Worm (Caenorhabditis elegans) whole organism, L4 larva: ENCODE data around the gene bet-2.
A peak's percentile ranks its signal among the peaks of the same experiment; 100 is the strongest.

ENCODE experiments used
- F26F4.8 ChIP-seq: fragments of 200-800 bp; sonication (Bioruptor generic); conservative IDR thresholded peaks from 2 replicates; pipeline ENCODE4 v1.3.6; 2022; ENCODE audit warnings: missing genetic modification characterization, missing compliant biosample characterization
- F44E2.7 ChIP-seq: fragments of 200-800 bp; sonication (Bioruptor generic); IDR thresholded peaks from 2 replicates; pipeline ENCODE4 v2.1.2; 2022; ENCODE audit warnings: missing genetic modification characterization, missing compliant biosample characterization
- F49E8.2 ChIP-seq: sonication (generic microtip); optimal IDR thresholded peaks from 2 replicates; lab custom pipeline; 2016; ENCODE audit warnings: missing compliant biosample characterization, mild to moderate bottlenecking, missing genetic modification characterization, borderline replicate concordance
- Y75B8A.6 ChIP-seq: fragments of 200-800 bp; sonication (Bioruptor generic); IDR thresholded peaks from 2 replicates; pipeline ENCODE4 v1.3.6; 2022; ENCODE audit warnings: missing genetic modification reagents, missing genetic modification characterization, missing compliant biosample characterization
- ZK337.2 ChIP-seq: fragments of 200-800 bp; sonication (Bioruptor generic); IDR thresholded peaks from 2 replicates; pipeline ENCODE4 v1.3.6; 2022; ENCODE audit warnings: missing genetic modification reagents, missing genetic modification characterization, missing compliant biosample characterization
- aha-1 ChIP-seq: fragments of 150-350 bp; peaks from one replicate; lab custom pipeline; 2014; ENCODE audit warnings: missing biosample characterization, missing genetic modification characterization
- ceh-44 ChIP-seq: fragments of 200-800 bp; sonication (Bioruptor generic); IDR thresholded peaks from 2 replicates; pipeline ENCODE4 v1.3.6; 2022; ENCODE audit warnings: missing genetic modification reagents, missing genetic modification characterization, missing compliant biosample characterization
- ces-1 ChIP-seq: fragments of 150-350 bp; sonication (generic microtip); optimal IDR thresholded peaks from 4 replicates; lab custom pipeline; 2014; ENCODE audit warnings: missing biosample characterization, missing genetic modification reagents, missing genetic modification characterization
- daf-16 ChIP-seq, 3 experiments: sonication (generic microtip); optimal IDR thresholded peaks; 2 replicates each; lab custom pipeline; 2016 to 2017; ENCODE audit warnings: missing genetic modification characterization in 3 of 3, missing genetic modification reagents in 3 of 3, mild to moderate bottlenecking in 2 of 3, missing compliant biosample characterization in 2 of 3, missing biosample characterization in 1 of 3, moderate library complexity in 1 of 3
- daf-8 ChIP-seq: fragments of 200-800 bp; sonication (Bioruptor generic); IDR thresholded peaks from 2 replicates; pipeline ENCODE4 v1.3.6; 2022; ENCODE audit warnings: missing genetic modification characterization, missing compliant biosample characterization
- dmd-6 ChIP-seq: fragments of 200-800 bp; sonication (Bioruptor generic); IDR thresholded peaks from 2 replicates; pipeline ENCODE4 v1.3.6; 2022; ENCODE audit warnings: missing genetic modification reagents, missing genetic modification characterization, missing compliant biosample characterization
- dve-1 ChIP-seq: sonication (generic microtip); optimal IDR thresholded peaks from 2 replicates; lab custom pipeline; 2017; ENCODE audit warnings: antibody characterized with exemption, mild to moderate bottlenecking, missing genetic modification characterization, missing compliant biosample characterization; ENCODE audit not compliant: insufficient read depth
- hlh-11 ChIP-seq: fragments of 200-800 bp; sonication (Bioruptor generic); optimal IDR thresholded peaks from 2 replicates; lab custom pipeline; 2018; ENCODE audit warnings: mild to moderate bottlenecking, missing genetic modification characterization, missing compliant biosample characterization
- hlh-30 ChIP-seq: sonication (generic microtip); optimal IDR thresholded peaks from 2 replicates; lab custom pipeline; 2017; ENCODE audit warnings: antibody characterized with exemption, mild to moderate bottlenecking, missing genetic modification characterization, missing compliant biosample characterization; ENCODE audit not compliant: insufficient read depth
- jun-1 ChIP-seq: fragments of 150-350 bp; optimal IDR thresholded peaks from 2 replicates; lab custom pipeline; 2014; ENCODE audit warnings: missing biosample characterization, missing genetic modification reagents, missing genetic modification characterization
- lim-7 ChIP-seq: fragments of 200-800 bp; sonication (Bioruptor generic); IDR thresholded peaks from 2 replicates; pipeline ENCODE4 v1.3.6; 2022; ENCODE audit warnings: missing genetic modification characterization, missing compliant biosample characterization
- mep-1 ChIP-seq: fragments of 150-350 bp; sonication (generic microtip); optimal IDR thresholded peaks from 3 replicates; lab custom pipeline; 2014; ENCODE audit warnings: missing biosample characterization, missing genetic modification characterization
- mes-2 ChIP-seq: sonication (generic microtip); optimal IDR thresholded peaks from 2 replicates; lab custom pipeline; 2016; ENCODE audit warnings: missing genotype, mild to moderate bottlenecking, missing genetic modification characterization, missing compliant biosample characterization; ENCODE audit not compliant: poor library complexity, severe bottlenecking
- mxl-3 ChIP-seq: fragments of 200-800 bp; sonication (Bioruptor generic); optimal IDR thresholded peaks from 2 replicates; lab custom pipeline; 2018; ENCODE audit warnings: mild to moderate bottlenecking, missing genetic modification characterization, missing compliant biosample characterization
- nhr-11 ChIP-seq: fragments of 150-350 bp; optimal IDR thresholded peaks from 2 replicates; lab custom pipeline; 2014; ENCODE audit warnings: missing biosample characterization, missing genetic modification characterization
- nhr-28 ChIP-seq: fragments of 150-350 bp; optimal IDR thresholded peaks from 2 replicates; lab custom pipeline; 2014; ENCODE audit warnings: missing biosample characterization, missing genetic modification characterization
- pha-4 ChIP-seq, 2 experiments: fragments of 150-350 bp in 1 of 2; fragments of 200-800 bp in 1 of 2; sonication (Bioruptor generic) in 1 of 2; IDR thresholded peaks in 1 of 2; optimal IDR thresholded peaks in 1 of 2; 2 replicates each; pipeline versions ENCODE4 v1.3.6 to Lab custom; 2014 to 2022; ENCODE audit warnings: missing genetic modification characterization in 2 of 2, missing genetic modification reagents in 2 of 2, missing biosample characterization in 1 of 2, missing compliant biosample characterization in 1 of 2
- php-3 ChIP-seq: fragments of 200-800 bp; sonication (Bioruptor generic); IDR thresholded peaks from 2 replicates; pipeline ENCODE4 v1.3.6; 2022; ENCODE audit warnings: missing genetic modification reagents, missing genetic modification characterization, missing compliant biosample characterization
- pqm-1 ChIP-seq: sonication (generic microtip); optimal IDR thresholded peaks from 2 replicates; lab custom pipeline; 2017; ENCODE audit warnings: missing biosample characterization, missing genetic modification characterization
- sdz-12 ChIP-seq: fragments of 200-800 bp; sonication (Bioruptor generic); optimal IDR thresholded peaks from 2 replicates; lab custom pipeline; 2018; ENCODE audit warnings: mild to moderate bottlenecking, missing genetic modification characterization, missing compliant biosample characterization
- spr-1 ChIP-seq: sonication (generic microtip); optimal IDR thresholded peaks from 2 replicates; lab custom pipeline; 2016; ENCODE audit warnings: mild to moderate bottlenecking, missing genetic modification characterization, missing compliant biosample characterization
- tra-1 ChIP-seq: fragments of 200-800 bp; sonication (Bioruptor generic); IDR thresholded peaks from 2 replicates; pipeline ENCODE4 v1.3.6; 2022; ENCODE audit warnings: missing genetic modification reagents, missing genetic modification characterization, missing compliant biosample characterization
- unc-62 ChIP-seq, 3 experiments: fragments of 150-350 bp in 1 of 3; sonication (generic microtip); optimal IDR thresholded peaks in 2 of 3; peaks in 1 of 3; 1 replicate in 1 of 3; 2 replicates in 2 of 3; lab custom pipeline; 2014 to 2017; ENCODE audit warnings: missing biosample characterization in 3 of 3, missing genetic modification characterization in 3 of 3, missing genetic modification reagents in 3 of 3, missing genotype in 1 of 3
- ztf-7 ChIP-seq: fragments of 150-350 bp; optimal IDR thresholded peaks from 2 replicates; lab custom pipeline; 2014; ENCODE audit warnings: missing biosample characterization, missing genetic modification characterization

bet-2 gene

ce11 chrX:10616041-10616440 is 47.0 kb downstream of the bet-2 start:
- TF ChIP-seq mep-1 (tag; lab: Kevin White, UChicago) (no peak), sdz-12 (no peak), mes-2 (tag; lab: Kevin White, UChicago) (peak; percentile 27), tra-1 (GFP tag; lab: Robert Waterston, UW) (no peak), lim-7 (GFP tag; lab: Robert Waterston, UW) (no peak), mxl-3 (GFP tag; lab: Kevin White, UChicago) (no peak), pha-4 (GFP tag; IDR thresholded peaks at IDR 0.05; lab: Robert Waterston, UW) (no peak), pha-4 (tag; optimal IDR thresholded peaks at IDR 0.05; lab: Kevin White, UChicago) (peak; percentile 45), daf-8 (GFP tag; lab: Robert Waterston, UW) (no peak), hlh-11 (tag; lab: Kevin White, UChicago) (peak; percentile 14), ZK337.2 (GFP tag; lab: Robert Waterston, UW) (no peak)

ce11 chrX:10617815-10618214 is 48.7 kb downstream of the bet-2 start:
- TF ChIP-seq Y75B8A.6 (no peak), pqm-1 (peak; percentile 71), jun-1 (no peak), daf-16 (GFP tag; optimal IDR thresholded peaks at IDR 0.05; lab: Kevin White, UChicago) (no peak), daf-16 (tag; optimal IDR thresholded peaks at IDR 0.05; lab: Kevin White, UChicago) (peak; percentile 20), nhr-28 (peak; percentile 40), dve-1 (tag; lab: Kevin White, UChicago) (peak; percentile 0), dmd-6 (GFP tag; lab: Robert Waterston, UW) (peak; percentile 36; the same call in 1 of the 2 replicates), F26F4.8 (GFP tag; lab: Robert Waterston, UW) (no peak), php-3 (peak; percentile 59; the same call in 1 of the 2 replicates), hlh-11 (tag; lab: Kevin White, UChicago) (peak; percentile 33)

- TF ChIP-seq unc-62 (GFP tag; optimal IDR thresholded peaks at IDR 0.05 in 1 of 2; lab: Kevin White, UChicago) (peak in 1 of 2 experiments; percentile 68), unc-62 (tag; optimal IDR thresholded peaks at IDR 0.05; lab: Kevin White, UChicago) (no peak), dmd-6 (GFP tag; lab: Robert Waterston, UW) (peak; percentile 18; the same call in 1 of the 2 replicates), nhr-11 (no peak)
These were observed 49.6 kb downstream of the bet-2 start for ce11 chrX:10618619-10619130.

- TF ChIP-seq ztf-7 (tag; lab: Kevin White, UChicago) (no peak), aha-1 (tag; lab: Kevin White, UChicago) (peak; percentile 84), ces-1 (GFP tag; lab: Kevin White, UChicago) (peak; percentile 55)
These were observed 50.6 kb downstream of the bet-2 start for ce11 chrX:10619554-10620199.

- TF ChIP-seq F26F4.8 (GFP tag; lab: Robert Waterston, UW) = no peak
- TF ChIP-seq unc-62 (GFP tag; optimal IDR thresholded peaks at IDR 0.05 in 1 of 2; lab: Kevin White, UChicago) = peak in 1 of 2 experiments; percentile 21
- TF ChIP-seq unc-62 (tag; optimal IDR thresholded peaks at IDR 0.05; lab: Kevin White, UChicago) = no peak
These were observed 53.5 kb downstream of the bet-2 start for ce11 chrX:10622607-10623006.

ce11 chrX:10623119-10623518 is 54.0 kb downstream of the bet-2 start:
- TF ChIP-seq unc-62 (GFP tag; optimal IDR thresholded peaks at IDR 0.05 in 1 of 2; lab: Kevin White, UChicago) (peak in 1 of 2 experiments; percentile 84), unc-62 (tag; optimal IDR thresholded peaks at IDR 0.05; lab: Kevin White, UChicago) (no peak), spr-1 (tag; lab: Kevin White, UChicago) (no peak), F26F4.8 (GFP tag; lab: Robert Waterston, UW) (no peak), ceh-44 (GFP tag; lab: Robert Waterston, UW) (no peak), F49E8.2 (tag; lab: Kevin White, UChicago) (no peak), hlh-30 (tag; lab: Kevin White, UChicago) (peak; percentile 51), F44E2.7 (GFP tag; lab: Robert Waterston, UW) (no peak)
